Fruit fly (Drosophila melanogaster): Measurements from ENCODE around the gene DIP-epsilon.

Gene DIP-epsilon

dm6 chr2L:6411089-6411757, at the start of gene DIP-epsilon (continued):
- TF ChIP-seq CG8924 (tag; optimal IDR thresholded peaks at IDR 0.05) (no peak), Hr3 (GFP tag; optimal IDR thresholded peaks at IDR 0.05) (no peak), CG15479 (GFP tag; optimal IDR thresholded peaks at IDR 0.05) (peak; percentile 16), CG31365 (tag; optimal IDR thresholded peaks at IDR 0.05) (no peak), Pdp1 (GFP tag; optimal IDR thresholded peaks at IDR 0.05) (no peak), Ets65A (GFP tag) (no peak), tin (GFP tag; optimal IDR thresholded peaks at IDR 0.05) (no peak), CrebB (tag; optimal IDR thresholded peaks at IDR 0.05) (no peak), CG13624 (GFP tag; optimal IDR thresholded peaks at IDR 0.05) (no peak), Spps (tag; optimal IDR thresholded peaks at IDR 0.05) (no peak), sens-2 (GFP tag; IDR thresholded peaks at IDR 0.05) (no peak), esg (GFP tag; conservative IDR thresholded peaks at IDR 0.05) (no peak), CG2199 (GFP tag; IDR thresholded peaks at IDR 0.05) (0 out of 3 replicates have a peak, but pooled peaks have one; percentile 64), Camta (GFP tag; optimal IDR thresholded peaks at IDR 0.05) (no peak), sob (GFP tag; IDR thresholded peaks at IDR 0.05) (no peak), z (GFP tag; IDR thresholded peaks at IDR 0.05) (no peak), bowl (GFP tag; IDR thresholded peaks at IDR 0.05) (no peak), mirr (GFP tag; optimal IDR thresholded peaks at IDR 0.05) (peak; percentile 11), mam (GFP tag; optimal IDR thresholded peaks at IDR 0.05) (no peak), CG4424 (GFP tag; optimal IDR thresholded peaks at IDR 0.05) (no peak), Sox102F (GFP tag; optimal IDR thresholded peaks at IDR 0.05) (no peak), CG18262 (tag; optimal IDR thresholded peaks at IDR 0.05) (no peak), az2 (GFP tag; optimal IDR thresholded peaks at IDR 0.05) (no peak), Mrtf (GFP tag; IDR thresholded peaks at IDR 0.05) (no peak), CG34224 (GFP tag; IDR thresholded peaks at IDR 0.05; ENCODE audit: partially characterized antibody) (no peak), ci (GFP tag; IDR thresholded peaks at IDR 0.05) (peak; percentile 23; the same call in 1 of the 3 replicates), fru (optimal IDR thresholded peaks at IDR 0.05) (no peak), Nf-YB (GFP tag; optimal IDR thresholded peaks at IDR 0.05) (no peak), CG7963 (GFP tag; IDR thresholded peaks at IDR 0.05; ENCODE audit: partially characterized antibody) (no peak), CG17568 (GFP tag; optimal IDR thresholded peaks at IDR 0.05) (no peak), pan (optimal IDR thresholded peaks at IDR 0.05) (no peak), pan (GFP tag; optimal IDR thresholded peaks at IDR 0.05 in 1 of 2, IDR thresholded peaks at IDR 0.05 in 1 of 2) (peak in 1 of 2 experiments; percentile 30), tap (tag; optimal IDR thresholded peaks at IDR 0.05) (no peak), kay (GFP tag; optimal IDR thresholded peaks at IDR 0.05) (no peak), CG30431 (GFP tag; optimal IDR thresholded peaks at IDR 0.05) (no peak), dmrt11E (tag; optimal IDR thresholded peaks at IDR 0.05) (no peak)

dm6 chr2L:6457583-6457982, 46.5 kb upstream of the DIP-epsilon start:
- 0 out of 3 replicates have a peak, but pooled peaks have one; percentile 9 for TF ChIP-seq HLH4C (GFP tag; IDR thresholded peaks at IDR 0.05; ENCODE audit: partially characterized antibody)
- TF ChIP-seq CG4820 (GFP tag; optimal IDR thresholded peaks at IDR 0.05): no peak
- no peak for TF ChIP-seq CG31441 (GFP tag; IDR thresholded peaks at IDR 0.05)
